Worm (Caenorhabditis elegans): Measurements from ENCODE around the gene M01H9.5.

ce11 chrIV:4429901-4430300, 35.4 kb upstream of the M01H9.5 start, which contains the start of the genes str-185 and R08C7.5:
- no peak for TF ChIP-seq ceh-28 (tag; optimal IDR thresholded peaks at IDR 0.05)
- no peak for TF ChIP-seq nhr-25 (tag; optimal IDR thresholded peaks at IDR 0.05)
- TF ChIP-seq nhr-43 (tag; optimal IDR thresholded peaks at IDR 0.05; ENCODE audit: poor library complexity, severe bottlenecking), result no peak

Measured in whole organism, L3 larva.